ENCODE assay signal across 1 worm cellular context in the genomic region with DNA sequence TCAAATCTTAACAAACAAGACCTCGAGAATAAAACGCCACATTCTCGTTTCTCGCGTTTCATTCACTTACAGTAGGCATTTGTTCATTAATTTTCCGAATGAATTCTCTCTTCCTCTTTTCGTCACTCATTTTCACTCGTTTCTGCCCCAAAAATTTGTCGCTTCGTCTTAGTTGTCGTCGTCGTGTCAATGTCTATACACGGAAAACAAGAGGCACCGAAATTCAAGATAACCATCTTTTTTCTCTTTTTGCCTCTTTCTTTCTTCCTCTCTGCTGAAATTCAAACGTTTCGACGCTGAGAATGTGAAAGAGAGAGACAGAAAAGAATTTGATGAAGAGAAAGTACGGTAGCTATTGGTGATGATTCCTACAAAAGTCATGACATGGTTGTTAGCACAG.
TF ChIP-seq lines count a peak whose summit lies in the region.

No protein-coding gene starts in this region.

TF ChIP-seq in whole organism, L1 larva, 84 proteins besides CTCF, POLR2A, EP300 and RAD21 (continued from another document):
- TF ChIP-seq sptf-1 (tag; optimal IDR thresholded peaks at IDR 0.05; lab: Kevin White, UChicago): no peak
- TF ChIP-seq fkh-4 (tag; optimal IDR thresholded peaks at IDR 0.05; lab: Kevin White, UChicago; ENCODE audit: borderline replicate concordance): no peak
- peak in 1 of 2 experiments; percentile 55 for TF ChIP-seq lsy-2 (tag; optimal IDR thresholded peaks at IDR 0.05; lab: Kevin White, UChicago)
